Worm (Caenorhabditis elegans) whole organism, late embryonic: ENCODE data around the gene F09E5.14.

Experiments
- C38D4.7 ChIP-seq: fragments of 200-800 bp; sonication (Bioruptor generic); optimal IDR thresholded peaks from 2 replicates; lab custom pipeline; 2018; ENCODE audit warnings: mild to moderate bottlenecking, missing genetic modification characterization, moderate library complexity, missing compliant biosample characterization
- Y22D7AL.16 ChIP-seq: sonication (generic microtip); optimal IDR thresholded peaks from 2 replicates; lab custom pipeline; 2016; ENCODE audit warnings: missing genetic modification characterization, missing compliant biosample characterization
- ahr-1 ChIP-seq: sonication (generic microtip); optimal IDR thresholded peaks from 2 replicates; lab custom pipeline; 2016; ENCODE audit warnings: missing genetic modification characterization, missing compliant biosample characterization
- ceh-14 ChIP-seq: sonication (generic microtip); optimal IDR thresholded peaks from 2 replicates; lab custom pipeline; 2016; ENCODE audit warnings: missing genotype, missing genetic modification characterization, missing compliant biosample characterization
- ceh-18 ChIP-seq: sonication (generic microtip); optimal IDR thresholded peaks from 2 replicates; lab custom pipeline; 2016; ENCODE audit warnings: missing genetic modification characterization, missing compliant biosample characterization
- ceh-2 ChIP-seq: sonication (generic microtip); optimal IDR thresholded peaks from 2 replicates; lab custom pipeline; 2016; ENCODE audit warnings: missing genotype, missing genetic modification characterization, missing compliant biosample characterization
- ceh-22 ChIP-seq: sonication (generic microtip); optimal IDR thresholded peaks from 2 replicates; lab custom pipeline; 2017; ENCODE audit warnings: missing biosample characterization, missing genetic modification characterization
- ceh-30 ChIP-seq: fragments of 150-350 bp; optimal IDR thresholded peaks from 2 replicates; lab custom pipeline; 2014; ENCODE audit warnings: missing biosample characterization, missing genetic modification characterization
- ceh-48 ChIP-seq: sonication (generic microtip); optimal IDR thresholded peaks from 2 replicates; lab custom pipeline; 2016; ENCODE audit warnings: missing genetic modification characterization, inconsistent platforms, missing compliant biosample characterization
- che-1 ChIP-seq: sonication (generic microtip); optimal IDR thresholded peaks from 2 replicates; lab custom pipeline; 2016; ENCODE audit warnings: mild to moderate bottlenecking, missing genetic modification characterization, missing compliant biosample characterization
- dve-1 ChIP-seq: sonication (generic microtip); optimal IDR thresholded peaks from 2 replicates; lab custom pipeline; 2017; ENCODE audit warnings: antibody characterized with exemption, mild to moderate bottlenecking, missing genetic modification characterization, missing compliant biosample characterization
- elt-2 ChIP-seq: sonication (generic microtip); optimal IDR thresholded peaks from 2 replicates; lab custom pipeline; 2016; ENCODE audit warnings: missing genetic modification reagents, missing genetic modification characterization, missing compliant biosample characterization
- elt-4 ChIP-seq: sonication (generic microtip); optimal IDR thresholded peaks from 2 replicates; lab custom pipeline; 2016; ENCODE audit warnings: missing genetic modification characterization, missing compliant biosample characterization
- ets-4 ChIP-seq: sonication (generic microtip); optimal IDR thresholded peaks from 2 replicates; lab custom pipeline; 2016; ENCODE audit warnings: missing genetic modification characterization, missing compliant biosample characterization
- gmeb-2 ChIP-seq: sonication (generic microtip); optimal IDR thresholded peaks from 2 replicates; lab custom pipeline; 2016; ENCODE audit warnings: missing genetic modification characterization, inconsistent platforms, missing compliant biosample characterization
- hlh-15 ChIP-seq: sonication (generic microtip); optimal IDR thresholded peaks from 2 replicates; lab custom pipeline; 2016; ENCODE audit warnings: missing genetic modification characterization, missing compliant biosample characterization
- hlh-6 ChIP-seq: sonication (generic microtip); optimal IDR thresholded peaks from 2 replicates; lab custom pipeline; 2016; ENCODE audit warnings: missing genotype, missing genetic modification characterization, missing compliant biosample characterization
- hlh-8 ChIP-seq: sonication (generic microtip); optimal IDR thresholded peaks from 2 replicates; lab custom pipeline; 2016; ENCODE audit warnings: missing genotype, missing genetic modification characterization, missing compliant biosample characterization
- lim-6 ChIP-seq: sonication (generic microtip); optimal IDR thresholded peaks from 2 replicates; lab custom pipeline; 2016; ENCODE audit warnings: missing genetic modification characterization, missing compliant biosample characterization
- madf-2 ChIP-seq: sonication (generic microtip); optimal IDR thresholded peaks from 2 replicates; lab custom pipeline; 2017; ENCODE audit warnings: missing genetic modification characterization, missing compliant biosample characterization
- mec-3 ChIP-seq: sonication (generic microtip); optimal IDR thresholded peaks from 2 replicates; lab custom pipeline; 2016; ENCODE audit warnings: borderline replicate concordance, missing genetic modification characterization, missing compliant biosample characterization
- nfya-1 ChIP-seq: sonication (generic microtip); optimal IDR thresholded peaks from 2 replicates; lab custom pipeline; 2017; ENCODE audit warnings: missing genetic modification characterization, mild to moderate bottlenecking, missing compliant biosample characterization, antibody characterized with exemption, moderate library complexity
- nhr-11 ChIP-seq: fragments of 150-350 bp; optimal IDR thresholded peaks from 2 replicates; lab custom pipeline; 2014; ENCODE audit warnings: missing biosample characterization, missing genetic modification characterization
- npax-4 ChIP-seq: sonication (generic microtip); optimal IDR thresholded peaks from 2 replicates; lab custom pipeline; 2016; ENCODE audit warnings: missing genetic modification characterization, missing compliant biosample characterization
- odd-2 ChIP-seq: sonication (generic microtip); optimal IDR thresholded peaks from 2 replicates; lab custom pipeline; 2017; ENCODE audit warnings: antibody characterized with exemption, mild to moderate bottlenecking, missing genetic modification characterization, missing compliant biosample characterization
- pha-2 ChIP-seq: sonication (generic microtip); optimal IDR thresholded peaks from 2 replicates; lab custom pipeline; 2017; ENCODE audit warnings: mild to moderate bottlenecking, missing genetic modification characterization, missing compliant biosample characterization
- pros-1 ChIP-seq: fragments of 150-350 bp; optimal IDR thresholded peaks from 2 replicates; lab custom pipeline; 2014; ENCODE audit warnings: missing biosample characterization, missing genetic modification reagents, missing genetic modification characterization
- ref-2 ChIP-seq: sonication (generic microtip); optimal IDR thresholded peaks from 2 replicates; lab custom pipeline; 2016; ENCODE audit warnings: missing genetic modification characterization, missing compliant biosample characterization
- sdc-2 ChIP-seq: sonication (generic microtip); optimal IDR thresholded peaks from 2 replicates; lab custom pipeline; 2016; ENCODE audit warnings: missing genotype, missing genetic modification characterization, missing compliant biosample characterization
- sox-2 ChIP-seq: fragments of 200-800 bp; sonication (Bioruptor generic); IDR thresholded peaks from 2 replicates; pipeline ENCODE4 v1.3.6; 2022; ENCODE audit warnings: missing genetic modification reagents, missing genetic modification characterization, missing compliant biosample characterization
- syd-9 ChIP-seq: sonication (generic microtip); optimal IDR thresholded peaks from 2 replicates; lab custom pipeline; 2016; ENCODE audit warnings: mild to moderate bottlenecking, missing genetic modification characterization, moderate library complexity, missing compliant biosample characterization
- tbx-2 ChIP-seq: sonication (generic microtip); optimal IDR thresholded peaks from 2 replicates; lab custom pipeline; 2016; ENCODE audit warnings: missing genetic modification characterization, missing compliant biosample characterization
- unc-3 ChIP-seq, 2 experiments: fragments of 200-800 bp in 1 of 2; sonication (Bioruptor generic) in 1 of 2; sonication (generic microtip) in 1 of 2; conservative IDR thresholded peaks in 1 of 2; optimal IDR thresholded peaks in 1 of 2; 2 replicates each; pipeline versions ENCODE4 v1.3.6 to Lab custom; 2016 to 2022; ENCODE audit warnings: missing compliant biosample characterization in 2 of 2, missing genetic modification characterization in 2 of 2, missing genetic modification reagents in 1 of 2
- unc-42 ChIP-seq: sonication (generic microtip); optimal IDR thresholded peaks from 2 replicates; lab custom pipeline; 2016; ENCODE audit warnings: missing genotype, missing genetic modification characterization, missing compliant biosample characterization
- ztf-16 ChIP-seq: sonication (generic microtip); optimal IDR thresholded peaks from 2 replicates; lab custom pipeline; 2017; ENCODE audit warnings: missing genetic modification characterization, missing compliant biosample characterization

F09E5.14 gene

DNA sequence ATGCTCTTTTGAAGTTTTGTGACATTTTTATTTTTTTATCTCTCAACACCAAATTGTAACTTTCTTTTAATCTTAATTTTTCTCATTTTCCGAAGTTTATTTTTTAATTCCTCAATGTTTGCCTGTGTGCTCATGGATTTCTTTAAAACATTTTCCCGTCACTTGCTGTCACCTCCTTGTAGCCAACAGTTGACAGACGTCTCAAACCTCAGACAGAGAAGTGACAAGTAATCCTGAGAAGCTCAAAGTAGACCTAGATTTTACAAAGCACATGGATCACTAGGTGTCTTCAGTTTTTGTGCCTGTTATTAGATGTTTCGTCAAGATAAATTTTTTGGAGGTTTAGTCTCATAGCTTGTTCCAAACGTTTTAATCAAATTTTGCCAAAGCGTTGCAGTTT is 35.0 kb downstream of the F09E5.14 start:
- TF ChIP-seq ahr-1 (no peak), nhr-11 (tag; lab: Kevin White, UChicago) (no peak), odd-2 (tag; lab: Kevin White, UChicago) (no peak), che-1 (no peak), ceh-2 (tag; lab: Kevin White, UChicago) (no peak), ceh-18 (no peak), dve-1 (no peak), hlh-15 (tag; lab: Kevin White, UChicago) (no peak), sox-2 (GFP tag; lab: Robert Waterston, UW) (no peak), elt-4 (tag; lab: Kevin White, UChicago) (no peak), sdc-2 (tag; lab: Kevin White, UChicago) (no peak), Y22D7AL.16 (no peak)

DNA sequence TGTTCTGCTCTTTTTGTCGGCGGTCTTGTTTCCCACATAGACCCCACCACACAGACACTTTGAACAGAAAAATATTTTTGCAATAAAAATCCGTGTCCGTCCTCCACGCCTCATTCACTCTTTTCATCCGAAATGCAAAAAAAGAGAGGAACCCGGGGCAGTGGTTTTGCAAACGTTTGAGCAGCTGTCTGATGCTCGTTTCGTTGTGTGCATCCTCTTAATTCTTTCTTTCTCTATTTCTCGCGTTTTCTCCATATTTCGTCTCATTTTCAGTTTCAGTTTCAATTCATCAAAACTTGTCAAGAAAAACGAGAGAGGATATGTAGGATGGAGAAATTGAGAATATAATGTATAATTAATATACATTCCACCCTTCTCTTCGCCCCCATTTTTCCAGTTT is 35.7 kb downstream of the F09E5.14 start:
- TF ChIP-seq tbx-2 (no peak), unc-42 (tag; lab: Kevin White, UChicago) (no peak), hlh-8 (tag; lab: Kevin White, UChicago) (no peak), madf-2 (tag; lab: Kevin White, UChicago) (no peak), syd-9 (no peak), ceh-14 (tag; lab: Kevin White, UChicago) (no peak), C38D4.7 (GFP tag; lab: Kevin White, UChicago) (no peak), ets-4 (tag; lab: Kevin White, UChicago) (no peak), pha-2 (tag; lab: Kevin White, UChicago) (no peak), elt-2 (tag; lab: Kevin White, UChicago) (no peak), hlh-6 (tag; lab: Kevin White, UChicago) (no peak), mec-3 (tag; lab: Kevin White, UChicago) (no peak), sdc-2 (tag; lab: Kevin White, UChicago) (no peak)

DNA sequence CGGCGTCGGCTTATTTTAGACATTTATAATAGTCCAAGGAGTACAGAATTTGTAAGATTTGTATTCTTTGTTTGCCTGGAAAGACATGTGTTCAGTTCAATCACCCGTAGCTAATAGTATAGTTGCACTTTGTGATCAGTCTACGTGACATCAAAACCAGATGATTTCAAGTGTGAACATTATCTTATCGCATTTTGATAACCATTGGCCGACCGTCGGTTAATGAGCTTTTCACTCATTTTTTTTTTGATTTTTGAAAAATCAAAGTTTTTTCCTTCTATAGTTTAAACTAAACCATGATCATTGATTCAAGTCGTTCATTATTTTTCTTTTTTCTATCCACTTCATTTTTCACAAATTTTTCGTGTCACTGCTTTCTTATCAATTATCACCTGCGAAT is 37.5 kb downstream of the F09E5.14 start:
- no peak for TF ChIP-seq pros-1
- TF ChIP-seq unc-3 (GFP tag; conservative IDR thresholded peaks at IDR 0.05; lab: Robert Waterston, UW), result no peak
- no peak for TF ChIP-seq unc-3 (tag; optimal IDR thresholded peaks at IDR 0.05; lab: Kevin White, UChicago)
- no peak for TF ChIP-seq gmeb-2
- TF ChIP-seq ceh-48 (tag; lab: Kevin White, UChicago), result no peak
- TF ChIP-seq ref-2 (tag; lab: Kevin White, UChicago), result no peak
- TF ChIP-seq ets-4 (tag; lab: Kevin White, UChicago), result no peak
- no peak for TF ChIP-seq npax-4 (tag; lab: Kevin White, UChicago)
- TF ChIP-seq Y22D7AL.16, result no peak
- no peak for TF ChIP-seq ceh-30 (tag; lab: Kevin White, UChicago)
- no peak for TF ChIP-seq elt-2 (tag; lab: Kevin White, UChicago)
- TF ChIP-seq ceh-22, result no peak
- TF ChIP-seq, all 69 proteins: peak for 0

DNA sequence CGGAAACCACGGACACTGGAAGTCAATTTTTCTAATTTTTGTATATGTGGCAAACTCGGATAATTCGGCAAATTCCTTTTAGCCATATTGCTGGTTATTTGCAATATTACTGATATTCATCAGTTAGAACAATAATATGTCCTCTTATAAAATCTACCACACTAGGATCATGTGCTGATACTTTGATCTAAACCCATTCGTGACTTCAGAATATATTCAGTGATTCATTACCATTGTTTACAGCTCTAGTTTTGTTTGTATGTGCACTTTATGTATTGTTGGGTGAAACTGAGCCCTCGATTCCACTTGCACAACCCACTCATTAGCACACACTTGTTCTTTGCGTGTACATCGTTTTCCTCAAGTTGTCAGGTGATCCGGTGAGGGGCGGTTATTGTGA is 38.5 kb downstream of the F09E5.14 start:
- TF ChIP-seq ceh-22, result no peak
- no peak for TF ChIP-seq gmeb-2
- no peak for TF ChIP-seq lim-6 (tag; lab: Kevin White, UChicago)
- no peak for TF ChIP-seq hlh-6 (tag; lab: Kevin White, UChicago)
- TF ChIP-seq unc-3 (GFP tag; conservative IDR thresholded peaks at IDR 0.05; lab: Robert Waterston, UW), result no peak
- TF ChIP-seq unc-3 (tag; optimal IDR thresholded peaks at IDR 0.05; lab: Kevin White, UChicago), result no peak
- TF ChIP-seq, all 69 proteins: peak for 0

DNA sequence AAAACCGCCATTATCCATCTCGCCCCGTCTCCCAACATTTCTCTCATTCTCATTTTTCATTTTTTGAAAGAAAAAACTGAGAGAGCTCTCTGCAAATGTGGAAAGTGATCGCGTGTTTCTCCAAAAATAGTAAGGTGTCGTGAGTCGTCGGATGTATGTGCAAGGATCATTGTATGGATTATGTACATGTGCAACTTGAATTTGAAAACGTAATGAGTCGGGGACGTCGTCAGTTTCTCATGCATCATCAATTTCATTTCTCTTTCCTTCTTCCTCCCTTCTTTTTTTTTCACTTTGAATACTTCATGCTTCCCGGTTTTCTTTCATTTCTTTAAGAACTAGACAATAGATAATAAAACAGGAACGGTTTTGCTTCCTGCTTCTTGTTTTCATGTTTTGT is 39.6 kb downstream of the F09E5.14 start:
- TF ChIP-seq mec-3 (tag; lab: Kevin White, UChicago) (no peak), ztf-16 (tag; lab: Kevin White, UChicago) (no peak), sdc-2 (tag; lab: Kevin White, UChicago) (no peak), Y22D7AL.16 (no peak), unc-42 (tag; lab: Kevin White, UChicago) (no peak), npax-4 (tag; lab: Kevin White, UChicago) (no peak), ahr-1 (no peak), dve-1 (no peak), nhr-11 (tag; lab: Kevin White, UChicago) (no peak), madf-2 (tag; lab: Kevin White, UChicago) (no peak), lim-6 (tag; lab: Kevin White, UChicago) (no peak), nfya-1 (tag; lab: Kevin White, UChicago) (no peak), pha-2 (tag; lab: Kevin White, UChicago) (no peak), che-1 (no peak), pros-1 (no peak)
- TF ChIP-seq, all 69 proteins: peak for 0
